Fruit fly (Drosophila melanogaster): ENCODE measurements around the gene tgy.
A peak's percentile ranks its signal among the peaks of the same experiment; 100 is the strongest.

Gene tgy

dm6 chrX:19166152-19166935 is 39.2 kb upstream of the tgy start (continued):
- TF ChIP-seq CG17328 (GFP tag; IDR thresholded peaks at IDR 0.05) (no peak), az2 (GFP tag; optimal IDR thresholded peaks at IDR 0.05) (peak; percentile 42), Myb (GFP tag; optimal IDR thresholded peaks at IDR 0.05) (no peak), sim (GFP tag; IDR thresholded peaks at IDR 0.05) (no peak), Stat92E (GFP tag; optimal IDR thresholded peaks at IDR 0.05) (no peak), odd (GFP tag; optimal IDR thresholded peaks at IDR 0.05) (peak; percentile 55), CG10654 (GFP tag; optimal IDR thresholded peaks at IDR 0.05) (no peak), chinmo (GFP tag; IDR thresholded peaks at IDR 0.05; ENCODE audit: partially characterized antibody) (0 out of 4 replicates have a peak, but pooled peaks have one; percentile 26), Taf1 (GFP tag; IDR thresholded peaks at IDR 0.05) (no peak), Sox102F (GFP tag; optimal IDR thresholded peaks at IDR 0.05) (peak; percentile 51), gfzf (GFP tag; optimal IDR thresholded peaks at IDR 0.05) (no peak), Mrtf (GFP tag; IDR thresholded peaks at IDR 0.05) (0 out of 3 replicates have a peak, but pooled peaks have one; percentile 3), cad (GFP tag; optimal IDR thresholded peaks at IDR 0.05) (no peak), onecut (GFP tag; IDR thresholded peaks at IDR 0.05) (no peak), Dfd (GFP tag; optimal IDR thresholded peaks at IDR 0.05) (no peak), CG12104 (GFP tag; optimal IDR thresholded peaks at IDR 0.05) (peak; percentile 41), CG18619 (GFP tag; optimal IDR thresholded peaks at IDR 0.05) (peak; percentile 37), CG18476 (GFP tag; optimal IDR thresholded peaks at IDR 0.05) (peak; percentile 34), CG1024 (GFP tag; IDR thresholded peaks at IDR 0.05) (no peak), Neu2 (GFP tag; optimal IDR thresholded peaks at IDR 0.05; ENCODE audit: borderline replicate concordance) (no peak), CG14667 (GFP tag; IDR thresholded peaks at IDR 0.05) (no peak), CG14860 (GFP tag; IDR thresholded peaks at IDR 0.05; ENCODE audit: partially characterized antibody) (no peak), CG17361 (GFP tag; IDR thresholded peaks at IDR 0.05) (peak; percentile 55), CG4404 (GFP tag; IDR thresholded peaks at IDR 0.05) (no peak), CG6175 (GFP tag; IDR thresholded peaks at IDR 0.05) (no peak), exex (tag; optimal IDR thresholded peaks at IDR 0.05) (no peak), CG6813 (GFP tag; optimal IDR thresholded peaks at IDR 0.05) (no peak), pzg (GFP tag; optimal IDR thresholded peaks at IDR 0.05) (no peak), Camta (GFP tag; optimal IDR thresholded peaks at IDR 0.05) (peak; percentile 5), CG7556 (GFP tag; optimal IDR thresholded peaks at IDR 0.05) (peak; percentile 58), CG11456 (GFP tag; IDR thresholded peaks at IDR 0.05) (0 out of 3 replicates have a peak, but pooled peaks have one; percentile 29), abd-A (tag; optimal IDR thresholded peaks at IDR 0.05) (no peak), CG10267 (tag; optimal IDR thresholded peaks at IDR 0.05) (peak; percentile 13), CG5953 (GFP tag; IDR thresholded peaks at IDR 0.05) (no peak), Gug (GFP tag; IDR thresholded peaks at IDR 0.05) (peak; percentile 22; the same call in 1 of the 4 replicates), CG11560 (tag; IDR thresholded peaks at IDR 0.05) (no peak), HLH3B (GFP tag; IDR thresholded peaks at IDR 0.05) (0 out of 2 replicates have a peak, but pooled peaks have one; percentile 9), CG30403 (GFP tag; optimal IDR thresholded peaks at IDR 0.05) (peak; percentile 50), ERR (GFP tag; optimal IDR thresholded peaks at IDR 0.05) (no peak), Sox100B (GFP tag; optimal IDR thresholded peaks at IDR 0.05) (peak; percentile 67), Atf-2 (GFP tag; optimal IDR thresholded peaks at IDR 0.05) (no peak), CG16863 (GFP tag; optimal IDR thresholded peaks at IDR 0.05) (peak; percentile 9), ATbp (GFP tag; optimal IDR thresholded peaks at IDR 0.05) (peak; percentile 14), CG11398 (GFP tag; optimal IDR thresholded peaks at IDR 0.05) (no peak), chm (GFP tag; IDR thresholded peaks at IDR 0.05) (no peak), CG5180 (GFP tag; optimal IDR thresholded peaks at IDR 0.05) (peak; percentile 54), trem (tag; optimal IDR thresholded peaks at IDR 0.05) (no peak), CG17385 (GFP tag; optimal IDR thresholded peaks at IDR 0.05) (peak; percentile 52), wor (GFP tag; IDR thresholded peaks at IDR 0.05) (no peak), aop (GFP tag; IDR thresholded peaks at IDR 0.05) (no peak)
